Worm (Caenorhabditis elegans): Measurements from ENCODE around the gene F52D10.2.

- TF ChIP-seq elt-2 (tag; optimal IDR thresholded peaks at IDR 0.05) (no peak), nhr-237 (tag; optimal IDR thresholded peaks at IDR 0.05) (no peak), irx-1 (tag; optimal IDR thresholded peaks at IDR 0.05) (no peak)
Measured at ce11 chrX:11621997-11622396, 30.5 kb upstream of the F52D10.2 start, which contains the start of gene sto-3.
